Worm (Caenorhabditis elegans): Measurements from ENCODE around the gene C03B1.2.

C03B1.2 gene

ce11 chrX:6369717-6370116, at the start of gene C03B1.2:
C03B1.2 (plus strand) TSS chrX:6370017.
- TF ChIP-seq sea-1 (GFP tag; conservative IDR thresholded peaks at IDR 0.05) = no peak
- no peak for TF ChIP-seq tbx-11 (GFP tag; IDR thresholded peaks at IDR 0.05)
- no peak for TF ChIP-seq aly-1 (tag; optimal IDR thresholded peaks at IDR 0.05)
- no peak for TF ChIP-seq pes-1 (GFP tag; IDR thresholded peaks at IDR 0.05)
- TF ChIP-seq hmbx-1 (tag; optimal IDR thresholded peaks at IDR 0.05) = no peak
- TF ChIP-seq ceh-36 (tag; optimal IDR thresholded peaks at IDR 0.05) = no peak
- TF ChIP-seq ets-7 (tag; optimal IDR thresholded peaks at IDR 0.05) = no peak
- no peak for TF ChIP-seq hmg-4 (GFP tag; optimal IDR thresholded peaks at IDR 0.05)
- no peak for TF ChIP-seq ama-1 (optimal IDR thresholded peaks at IDR 0.05)
- no peak for TF ChIP-seq F13C5.2 (tag; optimal IDR thresholded peaks at IDR 0.05)
- no peak for TF ChIP-seq tra-4 (tag; optimal IDR thresholded peaks at IDR 0.05)
- TF ChIP-seq flt-1 (GFP tag; IDR thresholded peaks at IDR 0.05) = no peak
- no peak for TF ChIP-seq B0310.2 (tag; optimal IDR thresholded peaks at IDR 0.05)
- no peak for TF ChIP-seq scrt-1 (GFP tag; IDR thresholded peaks at IDR 0.05)
- TF ChIP-seq hnd-1 (tag; optimal IDR thresholded peaks at IDR 0.05) = no peak
- TF ChIP-seq ceh-13 (GFP tag; optimal IDR thresholded peaks at IDR 0.05) = no peak
- no peak for TF ChIP-seq tbx-37 (GFP tag; conservative IDR thresholded peaks at IDR 0.05)

- TF ChIP-seq B0310.2 (tag; optimal IDR thresholded peaks at IDR 0.05) (no peak), ceh-13 (GFP tag; optimal IDR thresholded peaks at IDR 0.05) (no peak), tbx-11 (GFP tag; IDR thresholded peaks at IDR 0.05) (no peak), F13C5.2 (tag; optimal IDR thresholded peaks at IDR 0.05) (no peak), ama-1 (optimal IDR thresholded peaks at IDR 0.05) (no peak), sea-1 (GFP tag; conservative IDR thresholded peaks at IDR 0.05) (no peak), tbx-37 (GFP tag; conservative IDR thresholded peaks at IDR 0.05) (no peak), ceh-36 (tag; optimal IDR thresholded peaks at IDR 0.05) (no peak), tra-4 (tag; optimal IDR thresholded peaks at IDR 0.05) (no peak), ets-7 (tag; optimal IDR thresholded peaks at IDR 0.05) (no peak), hmbx-1 (tag; optimal IDR thresholded peaks at IDR 0.05) (no peak), scrt-1 (GFP tag; IDR thresholded peaks at IDR 0.05) (no peak), pes-1 (GFP tag; IDR thresholded peaks at IDR 0.05) (no peak), aly-1 (tag; optimal IDR thresholded peaks at IDR 0.05) (no peak), flt-1 (GFP tag; IDR thresholded peaks at IDR 0.05) (no peak), hmg-4 (GFP tag; optimal IDR thresholded peaks at IDR 0.05) (no peak)
These were observed 48.9 kb upstream of the C03B1.2 start for ce11 chrX:6320887-6321286.

- TF ChIP-seq hmbx-1 (tag; optimal IDR thresholded peaks at IDR 0.05) (no peak), hmg-4 (GFP tag; optimal IDR thresholded peaks at IDR 0.05) (no peak), aly-1 (tag; optimal IDR thresholded peaks at IDR 0.05) (no peak), hnd-1 (tag; optimal IDR thresholded peaks at IDR 0.05) (no peak), flt-1 (GFP tag; IDR thresholded peaks at IDR 0.05) (no peak), tbx-37 (GFP tag; conservative IDR thresholded peaks at IDR 0.05) (no peak), tbx-11 (GFP tag; IDR thresholded peaks at IDR 0.05) (no peak), F13C5.2 (tag; optimal IDR thresholded peaks at IDR 0.05) (no peak), ceh-36 (tag; optimal IDR thresholded peaks at IDR 0.05) (no peak), ama-1 (optimal IDR thresholded peaks at IDR 0.05) (no peak), ceh-13 (GFP tag; optimal IDR thresholded peaks at IDR 0.05) (no peak), sea-1 (GFP tag; conservative IDR thresholded peaks at IDR 0.05) (no peak), pes-1 (GFP tag; IDR thresholded peaks at IDR 0.05) (no peak), B0310.2 (tag; optimal IDR thresholded peaks at IDR 0.05) (no peak), tra-4 (tag; optimal IDR thresholded peaks at IDR 0.05) (no peak), scrt-1 (GFP tag; IDR thresholded peaks at IDR 0.05) (no peak), ets-7 (tag; optimal IDR thresholded peaks at IDR 0.05) (no peak)
These were observed 48.4 kb upstream of the C03B1.2 start for ce11 chrX:6321380-6321779.

ce11 chrX:6323129-6323528, 46.7 kb upstream of the C03B1.2 start, which contains the start of gene col-167:
col-167 (plus strand) TSS chrX:6323488.
- TF ChIP-seq F13C5.2 (tag; optimal IDR thresholded peaks at IDR 0.05) = no peak
- no peak for TF ChIP-seq sea-1 (GFP tag; conservative IDR thresholded peaks at IDR 0.05)

ce11 chrX:6326088-6326487, 43.7 kb upstream of the C03B1.2 start, which contains the start of gene col-168:
col-168 (plus strand) TSS chrX:6326388.
- TF ChIP-seq hmg-4 (GFP tag; optimal IDR thresholded peaks at IDR 0.05) = no peak
- no peak for TF ChIP-seq ets-7 (tag; optimal IDR thresholded peaks at IDR 0.05)
- no peak for TF ChIP-seq hmbx-1 (tag; optimal IDR thresholded peaks at IDR 0.05)
- TF ChIP-seq flt-1 (GFP tag; IDR thresholded peaks at IDR 0.05) = no peak
- no peak for TF ChIP-seq hnd-1 (tag; optimal IDR thresholded peaks at IDR 0.05)
- no peak for TF ChIP-seq sea-1 (GFP tag; conservative IDR thresholded peaks at IDR 0.05)
- no peak for TF ChIP-seq pes-1 (GFP tag; IDR thresholded peaks at IDR 0.05)
- no peak for TF ChIP-seq ceh-13 (GFP tag; optimal IDR thresholded peaks at IDR 0.05)
- TF ChIP-seq tbx-11 (GFP tag; IDR thresholded peaks at IDR 0.05) = no peak
- no peak for TF ChIP-seq F13C5.2 (tag; optimal IDR thresholded peaks at IDR 0.05)
- no peak for TF ChIP-seq scrt-1 (GFP tag; IDR thresholded peaks at IDR 0.05)
- no peak for TF ChIP-seq ama-1 (optimal IDR thresholded peaks at IDR 0.05)

ce11 chrX:6328860-6329259, 41.0 kb upstream of the C03B1.2 start, which contains the start of gene col-169:
col-169 (plus strand) TSS chrX:6329160.
- no peak for TF ChIP-seq sea-1 (GFP tag; conservative IDR thresholded peaks at IDR 0.05)
- no peak for TF ChIP-seq tbx-37 (GFP tag; conservative IDR thresholded peaks at IDR 0.05)
- TF ChIP-seq ama-1 (optimal IDR thresholded peaks at IDR 0.05) = no peak

- TF ChIP-seq ama-1 (optimal IDR thresholded peaks at IDR 0.05) (no peak), ceh-13 (GFP tag; optimal IDR thresholded peaks at IDR 0.05) (no peak), flt-1 (GFP tag; IDR thresholded peaks at IDR 0.05) (no peak), pes-1 (GFP tag; IDR thresholded peaks at IDR 0.05) (no peak), tra-4 (tag; optimal IDR thresholded peaks at IDR 0.05) (no peak), ets-7 (tag; optimal IDR thresholded peaks at IDR 0.05) (no peak), hmbx-1 (tag; optimal IDR thresholded peaks at IDR 0.05) (no peak), hmg-4 (GFP tag; optimal IDR thresholded peaks at IDR 0.05) (no peak), aly-1 (tag; optimal IDR thresholded peaks at IDR 0.05) (no peak), hnd-1 (tag; optimal IDR thresholded peaks at IDR 0.05) (no peak)
These were observed 38.4 kb upstream of the C03B1.2 start, which contains the start of gene col-170 for ce11 chrX:6331409-6331808. col-170 (plus strand) TSS chrX:6331709.

- no peak for TF ChIP-seq flt-1 (GFP tag; IDR thresholded peaks at IDR 0.05)
- no peak for TF ChIP-seq tra-4 (tag; optimal IDR thresholded peaks at IDR 0.05)
- TF ChIP-seq aly-1 (tag; optimal IDR thresholded peaks at IDR 0.05) = no peak
- no peak for TF ChIP-seq B0310.2 (tag; optimal IDR thresholded peaks at IDR 0.05)
- no peak for TF ChIP-seq scrt-1 (GFP tag; IDR thresholded peaks at IDR 0.05)
- TF ChIP-seq hnd-1 (tag; optimal IDR thresholded peaks at IDR 0.05) = no peak
- TF ChIP-seq pes-1 (GFP tag; IDR thresholded peaks at IDR 0.05) = no peak
- TF ChIP-seq ceh-36 (tag; optimal IDR thresholded peaks at IDR 0.05) = no peak
- no peak for TF ChIP-seq hmg-4 (GFP tag; optimal IDR thresholded peaks at IDR 0.05)
- TF ChIP-seq sea-1 (GFP tag; conservative IDR thresholded peaks at IDR 0.05) = no peak
- no peak for TF ChIP-seq ceh-13 (GFP tag; optimal IDR thresholded peaks at IDR 0.05)
- no peak for TF ChIP-seq tbx-37 (GFP tag; conservative IDR thresholded peaks at IDR 0.05)
- TF ChIP-seq F13C5.2 (tag; optimal IDR thresholded peaks at IDR 0.05) = no peak
- TF ChIP-seq tbx-11 (GFP tag; IDR thresholded peaks at IDR 0.05) = no peak
- TF ChIP-seq ama-1 (optimal IDR thresholded peaks at IDR 0.05) = no peak
- no peak for TF ChIP-seq ets-7 (tag; optimal IDR thresholded peaks at IDR 0.05)
- no peak for TF ChIP-seq hmbx-1 (tag; optimal IDR thresholded peaks at IDR 0.05)
These were observed 35.8 kb upstream of the C03B1.2 start, which contains the start of gene col-171 for ce11 chrX:6333998-6334397. col-171 (plus strand) TSS chrX:6334298.

Data from whole organism, early embryonic.